Worm (Caenorhabditis elegans): Measurements from ENCODE around the gene ZK938.10.

DNA sequence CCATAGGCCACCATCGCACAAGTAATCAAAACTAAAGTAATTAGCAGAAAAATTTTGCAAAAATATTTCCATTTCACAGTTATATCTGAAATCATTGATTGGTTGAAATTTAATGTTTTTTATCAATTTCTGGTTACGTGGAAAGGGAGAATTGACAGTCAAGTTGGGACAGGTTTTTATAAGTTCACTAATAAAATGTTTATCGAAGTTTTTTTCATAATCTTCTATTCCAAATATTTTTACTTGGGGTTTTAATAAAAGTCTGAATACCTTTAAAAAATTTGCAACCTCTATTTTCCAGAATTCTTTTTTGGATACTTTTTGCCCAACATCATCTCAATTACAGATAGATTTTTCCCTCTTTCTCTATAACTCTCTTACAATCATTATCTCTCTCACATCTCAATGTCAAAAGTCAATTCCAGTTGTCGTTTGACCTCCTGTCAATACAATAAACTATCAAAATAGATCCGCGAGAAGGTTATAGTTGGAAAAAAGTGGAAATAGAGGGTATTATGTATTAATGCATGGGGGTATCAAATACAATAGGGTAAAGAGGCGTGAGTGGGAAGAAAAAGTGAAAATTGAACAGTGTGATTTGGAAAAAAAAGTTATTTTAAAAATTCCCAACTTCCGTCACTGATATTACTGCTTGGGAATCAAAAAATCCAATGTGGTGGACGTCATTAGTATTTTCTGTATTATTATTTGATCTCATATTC, 23.8 kb upstream of the ZK938.10 start, which contains the start of the genes chil-2 and ctsa-3.2:
- TF ChIP-seq snpc-4 (tag; optimal IDR thresholded peaks at IDR 0.05), result no peak
- no peak for TF ChIP-seq egl-5 (tag; optimal IDR thresholded peaks at IDR 0.05)
- TF ChIP-seq lin-39 (tag; optimal IDR thresholded peaks at IDR 0.05), result no peak
- no peak for TF ChIP-seq ztf-4 (tag; optimal IDR thresholded peaks at IDR 0.05)
- no peak for TF ChIP-seq nhr-25 (tag; optimal IDR thresholded peaks at IDR 0.05)
- TF ChIP-seq mdl-1 (tag; optimal IDR thresholded peaks at IDR 0.05), result no peak
- TF ChIP-seq aly-2 (tag; optimal IDR thresholded peaks at IDR 0.05), result no peak
- TF ChIP-seq hmg-11 (tag; optimal IDR thresholded peaks at IDR 0.05), result no peak
- no peak for TF ChIP-seq ama-1 (optimal IDR thresholded peaks at IDR 0.05)
- TF ChIP-seq ceh-28 (tag; optimal IDR thresholded peaks at IDR 0.05), result no peak
- no peak for TF ChIP-seq nhr-28 (tag; optimal IDR thresholded peaks at IDR 0.05)
